Worm (Caenorhabditis elegans): ENCODE data around the gene tsen-2.
A peak's percentile ranks its signal among the peaks of the same experiment; 100 is the strongest.
"Not testable (repeated sequence)": the region's sequence is repeated elsewhere in the genome, so short reads cannot be mapped to it uniquely, and the experiment has no call there.

tsen-2 gene

ce11 chrIII:11895504-11895903, 2.6 kb downstream of the tsen-2 start:
- TF ChIP-seq W03F9.2 (tag; optimal IDR thresholded peaks at IDR 0.05), result no peak
- TF ChIP-seq him-1 (tag; optimal IDR thresholded peaks at IDR 0.05), result no peak
- no peak for TF ChIP-seq dao-5 (tag; optimal IDR thresholded peaks at IDR 0.05)

- TF ChIP-seq W03F9.2 (tag; optimal IDR thresholded peaks at IDR 0.05) (no peak), him-1 (tag; optimal IDR thresholded peaks at IDR 0.05) (no peak), dao-5 (tag; optimal IDR thresholded peaks at IDR 0.05) (no peak)
These were observed 5.1 kb downstream of the tsen-2 start, which contains the start of gene Y56A3A.41 for ce11 chrIII:11892939-11893338. Y56A3A.41 (minus strand) TSS chrIII:11893039.

- TF ChIP-seq dao-5 (tag; optimal IDR thresholded peaks at IDR 0.05), result no peak
- TF ChIP-seq him-1 (tag; optimal IDR thresholded peaks at IDR 0.05), result no peak
- TF ChIP-seq W03F9.2 (tag; optimal IDR thresholded peaks at IDR 0.05), result no peak
These were observed 6.7 kb downstream of the tsen-2 start, which contains the start of gene faah-5 for ce11 chrIII:11891335-11891734. faah-5 (minus strand) TSS chrIII:11891435.

ce11 chrIII:11883694-11884093, 14.4 kb downstream of the tsen-2 start, which contains the start of gene fbxb-22:
fbxb-22 (minus strand) TSS chrIII:11883754.
- TF ChIP-seq W03F9.2, dao-5, him-1 (tag; optimal IDR thresholded peaks at IDR 0.05): not testable (repeated sequence)

ce11 chrIII:11881549-11881948, 16.5 kb downstream of the tsen-2 start:
- no peak for TF ChIP-seq him-1 (tag; optimal IDR thresholded peaks at IDR 0.05)
- no peak for TF ChIP-seq dao-5 (tag; optimal IDR thresholded peaks at IDR 0.05)
- TF ChIP-seq W03F9.2 (tag; optimal IDR thresholded peaks at IDR 0.05), result peak; percentile 41

- TF ChIP-seq him-1 (tag; optimal IDR thresholded peaks at IDR 0.05), result no peak
- TF ChIP-seq dao-5 (tag; optimal IDR thresholded peaks at IDR 0.05), result no peak
- TF ChIP-seq W03F9.2 (tag; optimal IDR thresholded peaks at IDR 0.05), result no peak
These were observed 19.3 kb downstream of the tsen-2 start, which contains the start of gene Y56A3A.6 for ce11 chrIII:11878751-11879150. Y56A3A.6 (minus strand) TSS chrIII:11878803.

ce11 chrIII:11876130-11876529, 21.9 kb downstream of the tsen-2 start:
- TF ChIP-seq dao-5 (tag; optimal IDR thresholded peaks at IDR 0.05) (no peak), him-1 (tag; optimal IDR thresholded peaks at IDR 0.05) (no peak), W03F9.2 (tag; optimal IDR thresholded peaks at IDR 0.05) (no peak)

- TF ChIP-seq dao-5 (tag; optimal IDR thresholded peaks at IDR 0.05) (no peak), W03F9.2 (tag; optimal IDR thresholded peaks at IDR 0.05) (no peak), him-1 (tag; optimal IDR thresholded peaks at IDR 0.05) (no peak)
These were observed 23.8 kb downstream of the tsen-2 start for ce11 chrIII:11874242-11874641.

- no peak for TF ChIP-seq W03F9.2 (tag; optimal IDR thresholded peaks at IDR 0.05)
These were observed 26.5 kb downstream of the tsen-2 start for ce11 chrIII:11871617-11872016.

- no peak for TF ChIP-seq dao-5 (tag; optimal IDR thresholded peaks at IDR 0.05)
- TF ChIP-seq W03F9.2 (tag; optimal IDR thresholded peaks at IDR 0.05), result peak; percentile 44
- TF ChIP-seq him-1 (tag; optimal IDR thresholded peaks at IDR 0.05), result no peak
These were observed 28.1 kb downstream of the tsen-2 start for ce11 chrIII:11870009-11870408.

- TF ChIP-seq him-1 (tag; optimal IDR thresholded peaks at IDR 0.05) (no peak), dao-5 (tag; optimal IDR thresholded peaks at IDR 0.05) (no peak), W03F9.2 (tag; optimal IDR thresholded peaks at IDR 0.05) (peak; percentile 44)
These were observed 28.7 kb downstream of the tsen-2 start, which contains the start of gene taf-12 for ce11 chrIII:11869231-11869912. taf-12 (minus strand) TSS chrIII:11869281.

ce11 chrIII:11866127-11866526, 31.9 kb downstream of the tsen-2 start:
- no peak for TF ChIP-seq W03F9.2 (tag; optimal IDR thresholded peaks at IDR 0.05)

- TF ChIP-seq W03F9.2 (tag; optimal IDR thresholded peaks at IDR 0.05) (no peak), him-1 (tag; optimal IDR thresholded peaks at IDR 0.05) (no peak), dao-5 (tag; optimal IDR thresholded peaks at IDR 0.05) (no peak)
These were observed 35.9 kb downstream of the tsen-2 start, which contains the start of gene Y56A3A.2 for ce11 chrIII:11862149-11862548. Y56A3A.2 (minus strand) TSS chrIII:11862249.

- TF ChIP-seq him-1 (tag; optimal IDR thresholded peaks at IDR 0.05), result no peak
- TF ChIP-seq dao-5 (tag; optimal IDR thresholded peaks at IDR 0.05), result no peak
- TF ChIP-seq W03F9.2 (tag; optimal IDR thresholded peaks at IDR 0.05), result no peak
These were observed 36.9 kb downstream of the tsen-2 start for ce11 chrIII:11861123-11861522.

- TF ChIP-seq W03F9.2 (tag; optimal IDR thresholded peaks at IDR 0.05), result no peak
- TF ChIP-seq dao-5 (tag; optimal IDR thresholded peaks at IDR 0.05), result no peak
These were observed 41.2 kb downstream of the tsen-2 start for ce11 chrIII:11856852-11857251.
